Worm (Caenorhabditis elegans) whole organism, late embryonic: ENCODE data around the gene fut-1.

ENCODE experiments used
- elt-2 ChIP-seq: sonication (generic microtip); optimal IDR thresholded peaks from 2 replicates; lab custom pipeline; 2016; ENCODE audit warnings: missing genetic modification reagents, missing genetic modification characterization, missing compliant biosample characterization
- fkh-6 ChIP-seq: sonication (generic microtip); optimal IDR thresholded peaks from 2 replicates; lab custom pipeline; 2016; ENCODE audit warnings: missing genetic modification characterization, missing compliant biosample characterization
- nfya-1 ChIP-seq: sonication (generic microtip); optimal IDR thresholded peaks from 2 replicates; lab custom pipeline; 2017; ENCODE audit warnings: missing genetic modification characterization, mild to moderate bottlenecking, missing compliant biosample characterization, antibody characterized with exemption, moderate library complexity
- npax-4 ChIP-seq: sonication (generic microtip); optimal IDR thresholded peaks from 2 replicates; lab custom pipeline; 2016; ENCODE audit warnings: missing genetic modification characterization, missing compliant biosample characterization
- pag-3 ChIP-seq: sonication (generic microtip); optimal IDR thresholded peaks from 2 replicates; lab custom pipeline; 2016; ENCODE audit warnings: missing compliant biosample characterization, missing genetic modification characterization, borderline replicate concordance
- pat-9 ChIP-seq: fragments of 200-800 bp; sonication (Bioruptor generic); optimal IDR thresholded peaks from 2 replicates; lab custom pipeline; 2018; ENCODE audit warnings: mild to moderate bottlenecking, missing genetic modification characterization, moderate library complexity, missing compliant biosample characterization
- pqm-1 ChIP-seq: sonication (generic microtip); optimal IDR thresholded peaks from 2 replicates; lab custom pipeline; 2016; ENCODE audit warnings: missing genetic modification characterization, missing compliant biosample characterization
- ref-2 ChIP-seq: sonication (generic microtip); optimal IDR thresholded peaks from 2 replicates; lab custom pipeline; 2016; ENCODE audit warnings: missing genetic modification characterization, missing compliant biosample characterization
- unc-86 ChIP-seq: sonication (generic microtip); optimal IDR thresholded peaks from 2 replicates; lab custom pipeline; 2016; ENCODE audit warnings: missing genetic modification characterization, missing compliant biosample characterization

ce11 chrII:8764332-8764731 lies 4.9 kb upstream of the fut-1 start:
- TF ChIP-seq elt-2 (tag; lab: Kevin White, UChicago) = no peak
- no peak for TF ChIP-seq nfya-1
- TF ChIP-seq ref-2 = no peak
- TF ChIP-seq pqm-1 (tag; lab: Kevin White, UChicago) = no peak
- TF ChIP-seq npax-4 (tag; lab: Kevin White, UChicago) = no peak
- TF ChIP-seq unc-86 (tag; lab: Kevin White, UChicago) = no peak
- no peak for TF ChIP-seq pat-9 (tag; lab: Kevin White, UChicago)
- no peak for TF ChIP-seq fkh-6 (tag; lab: Kevin White, UChicago)
- TF ChIP-seq pag-3 (tag; lab: Kevin White, UChicago) = no peak
